Fruit fly (Drosophila melanogaster): ENCODE measurements around the gene CG13950.
A peak's percentile ranks its signal among the peaks of the same experiment; 100 is the strongest.

CG13950 gene

DNA sequence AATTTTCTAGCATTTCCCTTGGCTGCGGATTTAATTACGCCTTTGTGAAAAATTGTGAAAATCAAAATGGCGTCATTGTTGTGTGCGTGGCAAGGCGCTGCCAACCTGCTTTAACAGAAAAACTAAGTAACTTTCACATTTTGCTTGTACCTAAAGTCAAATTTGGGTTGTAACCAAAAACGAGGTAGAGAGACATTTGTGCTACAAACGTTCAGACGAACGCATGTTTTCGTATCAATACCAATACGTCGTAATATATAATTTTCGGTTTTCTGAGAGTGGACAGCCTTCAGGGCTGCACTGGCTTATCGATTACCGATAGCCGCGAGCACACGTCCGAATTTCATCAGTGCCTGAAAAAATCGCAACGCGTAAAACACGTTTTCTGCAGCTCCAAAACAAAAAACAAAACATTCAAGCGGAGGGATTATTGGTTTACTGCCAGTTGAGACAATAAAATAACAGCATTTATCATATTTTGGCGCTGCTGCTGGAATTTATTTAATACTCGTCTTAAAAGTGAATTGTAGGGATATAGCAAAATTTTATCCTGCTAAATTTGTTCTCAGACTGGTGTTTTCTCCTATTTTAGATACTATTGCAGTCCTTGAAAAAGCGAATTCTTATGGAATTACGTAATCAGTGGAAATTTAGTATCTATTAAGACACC, 10.9 kb downstream of the CG13950 start (continued):
- peak; percentile 64 for TF ChIP-seq CG15269 (tag; optimal IDR thresholded peaks at IDR 0.05)
- no peak for TF ChIP-seq Sry-β (GFP tag; optimal IDR thresholded peaks at IDR 0.05)
- peak; percentile 13 for TF ChIP-seq trh (GFP tag; optimal IDR thresholded peaks at IDR 0.05)
- peak; percentile 70 for TF ChIP-seq Ptx1 (GFP tag; IDR thresholded peaks at IDR 0.05)
- TF ChIP-seq CG9727 (GFP tag; optimal IDR thresholded peaks at IDR 0.05): peak; percentile 60
- peak; percentile 54; the same call in 2 of the 3 replicates for TF ChIP-seq CG11695 (GFP tag; IDR thresholded peaks at IDR 0.05)
- peak; percentile 85 for TF ChIP-seq nerfin-1 (tag; optimal IDR thresholded peaks at IDR 0.05)
- TF ChIP-seq hb (GFP tag; IDR thresholded peaks at IDR 0.05; ENCODE audit: partially characterized antibody): no peak
- peak; percentile 46 for TF ChIP-seq gsb-n (tag; optimal IDR thresholded peaks at IDR 0.05)
- TF ChIP-seq CG1602 (GFP tag; optimal IDR thresholded peaks at IDR 0.05): peak; percentile 69
- peak; percentile 34 for TF ChIP-seq emc (GFP tag; optimal IDR thresholded peaks at IDR 0.05)
- TF ChIP-seq slp2 (GFP tag; optimal IDR thresholded peaks at IDR 0.05): peak; percentile 77
- peak; percentile 53 for TF ChIP-seq Drgx (GFP tag; IDR thresholded peaks at IDR 0.05)
- no peak for TF ChIP-seq dan (GFP tag; IDR thresholded peaks at IDR 0.05)
- TF ChIP-seq pzg (GFP tag; optimal IDR thresholded peaks at IDR 0.05): peak; percentile 43
- peak; percentile 26; the same call in 1 of the 2 replicates for TF ChIP-seq E2f2 (GFP tag; IDR thresholded peaks at IDR 0.05)
- TF ChIP-seq Sry-δ (GFP tag; optimal IDR thresholded peaks at IDR 0.05): peak; percentile 62
- no peak for TF ChIP-seq CG8281 (tag; optimal IDR thresholded peaks at IDR 0.05)
- peak; percentile 50 for TF ChIP-seq MESR4 (GFP tag; optimal IDR thresholded peaks at IDR 0.05)
- TF ChIP-seq ems (GFP tag; optimal IDR thresholded peaks at IDR 0.05): peak; percentile 72
- TF ChIP-seq Hey (tag; optimal IDR thresholded peaks at IDR 0.05): peak; percentile 15
- peak; percentile 76 for TF ChIP-seq dysf (GFP tag; IDR thresholded peaks at IDR 0.05)
- peak in 1 of 2 experiments; percentile 68 for TF ChIP-seq bsh (GFP tag; optimal IDR thresholded peaks at IDR 0.05)
- no peak for TF ChIP-seq Hand (GFP tag; optimal IDR thresholded peaks at IDR 0.05)
- TF ChIP-seq twi (tag; optimal IDR thresholded peaks at IDR 0.05): no peak
- TF ChIP-seq nom (GFP tag; optimal IDR thresholded peaks at IDR 0.05): no peak
- no peak for TF ChIP-seq GATAe (GFP tag; conservative IDR thresholded peaks at IDR 0.05)
- peak; percentile 43 for TF ChIP-seq fd3F (GFP tag; optimal IDR thresholded peaks at IDR 0.05)
- peak; percentile 41 for TF ChIP-seq ATbp (GFP tag; optimal IDR thresholded peaks at IDR 0.05)
- TF ChIP-seq kni (GFP tag; optimal IDR thresholded peaks at IDR 0.05): peak; percentile 10
- peak; percentile 74 for TF ChIP-seq CG18599 (GFP tag; optimal IDR thresholded peaks at IDR 0.05)
- no peak for TF ChIP-seq CG30020 (tag; optimal IDR thresholded peaks at IDR 0.05)
- peak; percentile 76 for TF ChIP-seq zfh1 (GFP tag; IDR thresholded peaks at IDR 0.05)
- peak; percentile 32 for TF ChIP-seq D19B (GFP tag; optimal IDR thresholded peaks at IDR 0.05)
- peak; percentile 79 for TF ChIP-seq chm (GFP tag; IDR thresholded peaks at IDR 0.05)
- peak; percentile 16 for TF ChIP-seq CrebB (tag; optimal IDR thresholded peaks at IDR 0.05)
- peak; percentile 77 for TF ChIP-seq tx (GFP tag; optimal IDR thresholded peaks at IDR 0.05)
- peak; percentile 49; the same call in 1 of the 3 replicates for TF ChIP-seq CG6175 (GFP tag; IDR thresholded peaks at IDR 0.05)
- TF ChIP-seq CG14860 (GFP tag; IDR thresholded peaks at IDR 0.05; ENCODE audit: partially characterized antibody): no peak
- TF ChIP-seq CG15011 (GFP tag; optimal IDR thresholded peaks at IDR 0.05): peak; percentile 64
- TF ChIP-seq CG2712 (tag; optimal IDR thresholded peaks at IDR 0.05): peak; percentile 55
- peak; percentile 77 for TF ChIP-seq pum (GFP tag; optimal IDR thresholded peaks at IDR 0.05)
- no peak for TF ChIP-seq CG12299 (tag; optimal IDR thresholded peaks at IDR 0.05)
- TF ChIP-seq TFAM (GFP tag; optimal IDR thresholded peaks at IDR 0.05): no peak
- peak; percentile 92 for TF ChIP-seq sd (tag; optimal IDR thresholded peaks at IDR 0.05)
- peak; percentile 7 for TF ChIP-seq CG13894 (tag; optimal IDR thresholded peaks at IDR 0.05)
- TF ChIP-seq jumu (GFP tag; optimal IDR thresholded peaks at IDR 0.05): peak; percentile 70
- peak; percentile 25; the same call in 1 of the 2 replicates for TF ChIP-seq ham (GFP tag; IDR thresholded peaks at IDR 0.05)
- TF ChIP-seq dmrt11E (tag; optimal IDR thresholded peaks at IDR 0.05): peak; percentile 63

All from whole organism, embryonic.